Worm (Caenorhabditis elegans): ENCODE measurements around the gene F43C9.2.

ce11 chrX:4811242-4811641 is 27.8 kb downstream of the F43C9.2 start, which contains the start of gene ztf-16:
- TF ChIP-seq ama-1 (optimal IDR thresholded peaks at IDR 0.05) (no peak), tbx-37 (GFP tag; conservative IDR thresholded peaks at IDR 0.05) (no peak), tra-4 (tag; optimal IDR thresholded peaks at IDR 0.05) (no peak), F13C5.2 (tag; optimal IDR thresholded peaks at IDR 0.05) (no peak), pes-1 (GFP tag; IDR thresholded peaks at IDR 0.05) (no peak), flt-1 (GFP tag; IDR thresholded peaks at IDR 0.05) (no peak), hmg-4 (GFP tag; optimal IDR thresholded peaks at IDR 0.05) (no peak), B0310.2 (tag; optimal IDR thresholded peaks at IDR 0.05) (no peak), tbx-11 (GFP tag; IDR thresholded peaks at IDR 0.05) (no peak), sea-1 (GFP tag; conservative IDR thresholded peaks at IDR 0.05) (no peak), ets-7 (tag; optimal IDR thresholded peaks at IDR 0.05) (no peak), ceh-36 (tag; optimal IDR thresholded peaks at IDR 0.05) (no peak), hmbx-1 (tag; optimal IDR thresholded peaks at IDR 0.05) (no peak), aly-1 (tag; optimal IDR thresholded peaks at IDR 0.05) (no peak)

Measured in whole organism, early embryonic.